Worm (Caenorhabditis elegans) whole organism, L4 larva: ENCODE measurements around the gene R04E5.9.

Experiments
- ces-1 ChIP-seq: fragments of 150-350 bp; sonication (generic microtip); optimal IDR thresholded peaks from 4 replicates; lab custom pipeline; 2014; ENCODE audit warnings: missing biosample characterization, missing genetic modification reagents, missing genetic modification characterization
- dmd-9 ChIP-seq: fragments of 200-800 bp; sonication (Bioruptor generic); IDR thresholded peaks from 2 replicates; pipeline ENCODE4 v1.3.6; 2022; ENCODE audit warnings: missing genetic modification reagents, missing genetic modification characterization, missing compliant biosample characterization
- nhr-42 ChIP-seq: fragments of 200-800 bp; sonication (Bioruptor generic); IDR thresholded peaks from 2 replicates; pipeline ENCODE4 v1.3.6; 2022; ENCODE audit warnings: missing genetic modification characterization, missing compliant biosample characterization
- nhr-77 ChIP-seq: fragments of 150-350 bp; optimal IDR thresholded peaks from 2 replicates; lab custom pipeline; 2014; ENCODE audit warnings: missing biosample characterization, missing genetic modification characterization
- unc-39 ChIP-seq: sonication (generic microtip); optimal IDR thresholded peaks from 2 replicates; lab custom pipeline; 2017; ENCODE audit warnings: missing biosample characterization, missing genetic modification characterization

ce11 chrX:8787689-8788222 is 23.2 kb downstream of the R04E5.9 start:
- no peak for TF ChIP-seq nhr-42 (GFP tag; lab: Robert Waterston, UW)
- TF ChIP-seq unc-39 (tag; lab: Kevin White, UChicago) = no peak
- no peak for TF ChIP-seq nhr-77 (tag; lab: Kevin White, UChicago)
- no peak for TF ChIP-seq ces-1 (GFP tag; lab: Kevin White, UChicago)
- no peak for TF ChIP-seq dmd-9 (GFP tag; lab: Robert Waterston, UW)
